Worm (Caenorhabditis elegans): ENCODE results near the gene fbxa-128.

DNA sequence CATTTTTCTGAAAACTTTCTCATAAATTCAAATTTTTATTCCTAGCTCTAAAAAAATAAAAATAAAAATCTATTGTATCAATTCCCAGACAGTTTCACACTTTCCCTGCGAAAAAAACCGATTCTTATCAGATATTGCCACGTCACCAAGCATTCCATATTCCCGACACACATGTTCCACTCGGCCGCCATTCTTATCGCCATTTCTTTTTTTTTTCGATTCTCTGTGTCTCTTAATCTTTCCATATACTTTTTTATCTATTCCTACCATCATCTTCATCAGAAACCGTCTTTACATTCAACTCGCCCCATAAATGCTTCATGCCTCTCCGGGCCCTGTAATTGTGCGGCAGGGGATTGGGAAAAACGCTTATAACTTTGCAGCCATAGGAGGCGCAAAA, 51.5 kb downstream of the fbxa-128 start:
- TF ChIP-seq nhr-76 (tag; optimal IDR thresholded peaks at IDR 0.05) (no peak), nhr-28 (tag; optimal IDR thresholded peaks at IDR 0.05) (no peak), nhr-2 (tag; optimal IDR thresholded peaks at IDR 0.05) (no peak), lin-32 (GFP tag; optimal IDR thresholded peaks at IDR 0.05) (no peak), nhr-12 (tag; optimal IDR thresholded peaks at IDR 0.05) (no peak), ztf-11 (tag; optimal IDR thresholded peaks at IDR 0.05) (no peak), snpc-4 (tag; optimal IDR thresholded peaks at IDR 0.05) (no peak), hlh-1 (tag; optimal IDR thresholded peaks at IDR 0.05) (no peak), unc-62 (GFP tag; optimal IDR thresholded peaks at IDR 0.05) (no peak), drap-1 (GFP tag; optimal IDR thresholded peaks at IDR 0.05) (no peak), sptf-1 (tag; optimal IDR thresholded peaks at IDR 0.05) (no peak)

Data from whole organism, mixed stage, embryonic.